Worm (Caenorhabditis elegans): ENCODE results near the gene srlf-37.

srlf-37 gene

DNA sequence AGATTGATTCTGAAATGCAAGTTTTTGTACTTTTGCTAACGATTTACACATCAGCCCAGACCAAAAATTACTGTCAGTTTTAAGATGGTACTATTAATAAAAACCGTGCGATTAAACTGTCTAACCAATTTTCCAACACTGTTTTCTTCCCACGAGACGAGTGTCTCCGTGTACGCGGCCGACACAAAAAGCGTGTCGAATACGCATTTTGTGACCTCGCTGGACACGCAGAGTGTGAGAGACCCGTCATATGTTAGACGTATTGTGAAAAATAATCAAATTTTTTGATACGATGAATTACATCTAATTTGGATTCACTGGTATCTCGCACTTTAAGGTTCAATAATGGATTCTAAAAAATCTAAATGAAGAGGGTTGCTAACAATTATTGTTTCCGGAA, 31.6 kb upstream of the srlf-37 start (continued):
- TF ChIP-seq nhr-42 (GFP tag; IDR thresholded peaks at IDR 0.05), result no peak
- TF ChIP-seq nhr-111 (GFP tag; optimal IDR thresholded peaks at IDR 0.05), result no peak
- no peak for TF ChIP-seq nhr-10 (tag; optimal IDR thresholded peaks at IDR 0.05)
- TF ChIP-seq madf-9 (GFP tag; conservative IDR thresholded peaks at IDR 0.05), result no peak
- TF ChIP-seq daf-8 (GFP tag; IDR thresholded peaks at IDR 0.05), result no peak
- no peak for TF ChIP-seq ZK546.5 (tag; optimal IDR thresholded peaks at IDR 0.05)
- TF ChIP-seq mdl-1 (tag; optimal IDR thresholded peaks at IDR 0.05), result peak; percentile 15 to 74
- TF ChIP-seq duxl-1 (tag; optimal IDR thresholded peaks at IDR 0.05; ENCODE audit: poor library complexity), result peak; percentile 51

DNA sequence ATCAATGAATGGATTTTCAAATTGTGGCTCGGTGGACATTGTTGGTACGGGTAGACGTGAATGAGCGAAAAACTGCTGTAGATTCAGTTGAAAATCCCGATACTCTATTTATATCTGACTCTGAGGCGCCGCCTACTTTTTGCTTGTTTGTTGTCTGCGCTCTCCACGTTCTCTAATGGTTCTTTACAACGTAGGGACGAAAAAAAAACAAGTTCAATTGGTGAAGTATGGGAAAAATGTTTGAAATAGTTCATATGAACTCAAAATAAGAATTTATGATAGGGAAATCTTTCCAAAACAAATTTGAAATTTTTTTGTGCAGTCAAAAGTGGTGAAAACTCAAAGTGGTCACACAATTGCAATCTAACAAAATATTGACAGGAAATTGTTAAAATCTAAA, 30.9 kb upstream of the srlf-37 start, which contains the start of gene F48G7.10:
Gene F48G7.10 (minus strand): TSS at position 101 of the 400 bp plus-strand sequence.
- TF ChIP-seq F37D6.2 (tag; optimal IDR thresholded peaks at IDR 0.05) (no peak), madf-5 (GFP tag; IDR thresholded peaks at IDR 0.05) (no peak), nhr-77 (tag; optimal IDR thresholded peaks at IDR 0.05) (no peak), Y105C5A.15 (GFP tag; IDR thresholded peaks at IDR 0.05) (no peak), Y48G9A.11 (GFP tag; IDR thresholded peaks at IDR 0.05) (no peak), arid-1 (GFP tag; conservative IDR thresholded peaks at IDR 0.05) (no peak), hmg-1.1 (GFP tag; IDR thresholded peaks at IDR 0.05) (no peak), nhr-237 (tag; optimal IDR thresholded peaks at IDR 0.05) (no peak), nhr-102 (tag; optimal IDR thresholded peaks at IDR 0.05) (no peak), gei-8 (GFP tag; optimal IDR thresholded peaks at IDR 0.05) (no peak)

ce11 chrV:631832-632231, 27.8 kb upstream of the srlf-37 start:
- TF ChIP-seq nhr-77 (tag; optimal IDR thresholded peaks at IDR 0.05), result no peak
- peak; percentile 27 for TF ChIP-seq mes-2 (tag; optimal IDR thresholded peaks at IDR 0.05; ENCODE audit: poor library complexity, severe bottlenecking)
- no peak for TF ChIP-seq spr-1 (tag; optimal IDR thresholded peaks at IDR 0.05)
- TF ChIP-seq ceh-82 (tag; optimal IDR thresholded peaks at IDR 0.05), result no peak
- TF ChIP-seq dmd-6 (GFP tag; IDR thresholded peaks at IDR 0.05), result 0 out of 2 replicates have a peak, but pooled peaks have one; percentile 18
- no peak for TF ChIP-seq cey-2 (tag; optimal IDR thresholded peaks at IDR 0.05; ENCODE audit: borderline replicate concordance, insufficient read depth)
- peak; percentile 38 for TF ChIP-seq dve-1 (tag; optimal IDR thresholded peaks at IDR 0.05; ENCODE audit: insufficient read depth)
- no peak for TF ChIP-seq ZK546.5 (tag; optimal IDR thresholded peaks at IDR 0.05)
- TF ChIP-seq nhr-28 (tag; optimal IDR thresholded peaks at IDR 0.05), result peak; percentile 48
- TF ChIP-seq hlh-30 (tag; optimal IDR thresholded peaks at IDR 0.05; ENCODE audit: insufficient read depth), result peak; percentile 10
- TF ChIP-seq mep-1 (tag; optimal IDR thresholded peaks at IDR 0.05), result no peak
- no peak for TF ChIP-seq F26F4.8 (GFP tag; conservative IDR thresholded peaks at IDR 0.05)
- no peak for TF ChIP-seq mdl-1 (tag; optimal IDR thresholded peaks at IDR 0.05)
- no peak for TF ChIP-seq ztf-7 (tag; optimal IDR thresholded peaks at IDR 0.05)
- TF ChIP-seq lin-39 (tag; optimal IDR thresholded peaks at IDR 0.05), result no peak
- no peak for TF ChIP-seq saeg-2 (GFP tag; IDR thresholded peaks at IDR 0.05)
- TF ChIP-seq mdt-29 (GFP tag; IDR thresholded peaks at IDR 0.05), result no peak
- TF ChIP-seq fos-1 (tag; optimal IDR thresholded peaks at IDR 0.05), result no peak
- TF ChIP-seq mxl-3 (GFP tag; optimal IDR thresholded peaks at IDR 0.05), result no peak

DNA sequence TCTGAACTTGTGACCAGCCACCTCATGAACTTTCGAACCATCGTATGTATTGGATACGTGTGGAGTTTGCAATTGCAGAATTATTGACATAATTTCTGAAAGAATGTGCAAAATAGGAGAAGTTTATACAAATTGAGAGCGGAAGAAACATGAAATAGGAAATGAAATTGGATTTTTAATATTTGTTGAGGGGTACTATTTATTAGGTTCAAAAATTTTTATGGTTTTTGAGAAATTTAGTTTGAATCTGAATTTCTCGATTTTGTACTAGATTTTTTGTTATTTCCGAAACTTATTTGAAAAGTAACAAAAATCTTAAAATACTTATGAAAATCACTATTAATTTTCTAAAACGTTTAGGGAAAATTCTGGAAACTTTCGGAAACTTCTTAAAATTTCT, 24.5 kb upstream of the srlf-37 start, which contains the start of gene F48G7.9:
Gene F48G7.9 (minus strand): TSS at position 101 of the 400 bp plus-strand sequence.
- TF ChIP-seq hlh-30 (tag; optimal IDR thresholded peaks at IDR 0.05; ENCODE audit: insufficient read depth) (no peak), zfp-3 (GFP tag; conservative IDR thresholded peaks at IDR 0.05) (no peak), mxl-2 (GFP tag; conservative IDR thresholded peaks at IDR 0.05) (no peak), dmd-9 (GFP tag; IDR thresholded peaks at IDR 0.05) (no peak), madf-9 (GFP tag; conservative IDR thresholded peaks at IDR 0.05) (no peak), ceh-62 (tag; optimal IDR thresholded peaks at IDR 0.05) (no peak), arid-1 (GFP tag; conservative IDR thresholded peaks at IDR 0.05) (no peak), T20F7.1 (GFP tag; optimal IDR thresholded peaks at IDR 0.05) (no peak), ama-1 (optimal IDR thresholded peaks at IDR 0.05) (no peak), zag-1 (tag; optimal IDR thresholded peaks at IDR 0.05) (no peak), Y48G9A.11 (GFP tag; IDR thresholded peaks at IDR 0.05) (no peak), ces-1 (GFP tag; optimal IDR thresholded peaks at IDR 0.05) (no peak), lin-15B (tag; optimal IDR thresholded peaks at IDR 0.05) (no peak), nhr-48 (tag; optimal IDR thresholded peaks at IDR 0.05) (no peak), aha-1 (tag) (no peak), gei-8 (GFP tag; optimal IDR thresholded peaks at IDR 0.05) (no peak), nhr-28 (tag; optimal IDR thresholded peaks at IDR 0.05) (no peak), unc-130 (GFP tag; optimal IDR thresholded peaks at IDR 0.05) (no peak)
